Worm (Caenorhabditis elegans) whole organism, L4 larva: ENCODE measurements around the gene ipla-5.

Experiments used
- T20F7.1 ChIP-seq: fragments of 200-800 bp; sonication (Bioruptor generic); optimal IDR thresholded peaks from 2 replicates; lab custom pipeline; 2018; ENCODE audit warnings: mild to moderate bottlenecking, missing genetic modification characterization, missing compliant biosample characterization
- ces-1 ChIP-seq: fragments of 150-350 bp; sonication (generic microtip); optimal IDR thresholded peaks from 4 replicates; lab custom pipeline; 2014; ENCODE audit warnings: missing biosample characterization, missing genetic modification reagents, missing genetic modification characterization
- daf-19 ChIP-seq: fragments of 200-800 bp; sonication (Bioruptor generic); conservative IDR thresholded peaks from 2 replicates; pipeline ENCODE4 v1.3.6; 2022; ENCODE audit warnings: missing genetic modification characterization, missing compliant biosample characterization
- dpl-1 ChIP-seq: fragments of 150-350 bp; optimal IDR thresholded peaks from 2 replicates; lab custom pipeline; 2014; ENCODE audit warnings: missing biosample characterization, missing genetic modification reagents, missing genetic modification characterization
- fos-1 ChIP-seq: fragments of 150-350 bp; optimal IDR thresholded peaks from 2 replicates; lab custom pipeline; 2014; ENCODE audit warnings: missing biosample characterization, missing genetic modification characterization
- hlh-30 ChIP-seq: sonication (generic microtip); optimal IDR thresholded peaks from 2 replicates; lab custom pipeline; 2017; ENCODE audit warnings: antibody characterized with exemption, mild to moderate bottlenecking, missing genetic modification characterization, missing compliant biosample characterization; ENCODE audit not compliant: insufficient read depth
- hmg-1.1 ChIP-seq: fragments of 200-800 bp; sonication (Bioruptor generic); IDR thresholded peaks from 2 replicates; pipeline ENCODE4 v1.3.6; 2022; ENCODE audit warnings: missing genetic modification reagents, missing genetic modification characterization, missing compliant biosample characterization
- jun-1 ChIP-seq: fragments of 150-350 bp; optimal IDR thresholded peaks from 2 replicates; lab custom pipeline; 2014; ENCODE audit warnings: missing biosample characterization, missing genetic modification reagents, missing genetic modification characterization
- pqm-1 ChIP-seq: sonication (generic microtip); optimal IDR thresholded peaks from 2 replicates; lab custom pipeline; 2017; ENCODE audit warnings: missing biosample characterization, missing genetic modification characterization
- saeg-2 ChIP-seq: fragments of 200-800 bp; sonication (Bioruptor generic); IDR thresholded peaks from 2 replicates; pipeline ENCODE4 v1.3.6; 2022; ENCODE audit warnings: missing genetic modification reagents, missing genetic modification characterization, missing compliant biosample characterization
- unc-62 ChIP-seq, 3 experiments: fragments of 150-350 bp in 1 of 3; sonication (generic microtip); optimal IDR thresholded peaks in 2 of 3; peaks in 1 of 3; 1 replicate in 1 of 3; 2 replicates in 2 of 3; lab custom pipeline; 2014 to 2017; ENCODE audit warnings: missing biosample characterization in 3 of 3, missing genetic modification characterization in 3 of 3, missing genetic modification reagents in 3 of 3, missing genotype in 1 of 3
- zip-2 ChIP-seq: fragments of 150-350 bp; optimal IDR thresholded peaks from 2 replicates; lab custom pipeline; 2014; ENCODE audit warnings: missing biosample characterization, missing genetic modification characterization

ce11 chrIV:8718153-8718552 lies 3.1 kb downstream of the ipla-5 start, which contains the start of gene H23L24.1:
- TF ChIP-seq jun-1 (tag; lab: Kevin White, UChicago) (no peak), hlh-30 (no peak), daf-19 (GFP tag; lab: Robert Waterston, UW) (no peak), pqm-1 (tag; lab: Kevin White, UChicago) (no peak), ces-1 (GFP tag; lab: Kevin White, UChicago) (no peak), unc-62 (GFP tag; optimal IDR thresholded peaks at IDR 0.05 in 1 of 2; lab: Kevin White, UChicago) (no peak), unc-62 (tag; optimal IDR thresholded peaks at IDR 0.05; lab: Kevin White, UChicago) (no peak), T20F7.1 (GFP tag; lab: Kevin White, UChicago) (no peak), zip-2 (tag; lab: Kevin White, UChicago) (no peak), hmg-1.1 (no peak), saeg-2 (GFP tag; lab: Robert Waterston, UW) (no peak), fos-1 (tag; lab: Kevin White, UChicago) (no peak), dpl-1 (GFP tag; lab: Kevin White, UChicago) (no peak)
